Worm (Caenorhabditis elegans): ENCODE data around the gene div-1.

The div-1 gene

ce11 chrIII:10214540-10214979 is 33.8 kb downstream of the div-1 start (continued):
- TF ChIP-seq fkh-3 (tag; optimal IDR thresholded peaks at IDR 0.05) (peak; percentile 51), mel-28 (tag; optimal IDR thresholded peaks at IDR 0.05; ENCODE audit: borderline replicate concordance) (peak; percentile 0), dox-1 (GFP tag; IDR thresholded peaks at IDR 0.05) (peak; percentile 72), snpc-4 (GFP tag; optimal IDR thresholded peaks at IDR 0.05) (no peak), snpc-4 (tag; optimal IDR thresholded peaks at IDR 0.05) (peak in 3 of 4 experiments; percentile 1 to 54 (median 52)), nfya-2 (GFP tag; IDR thresholded peaks at IDR 0.05) (0 out of 2 replicates have a peak, but pooled peaks have one; percentile 26), ekl-4 (GFP tag; IDR thresholded peaks at IDR 0.05) (peak; percentile 82), athp-1 (tag; optimal IDR thresholded peaks at IDR 0.05) (peak; percentile 92), lin-26 (GFP tag; IDR thresholded peaks at IDR 0.05) (peak; percentile 70), B0261.1 (tag; optimal IDR thresholded peaks at IDR 0.05) (peak; percentile 11), nhr-120 (GFP tag; IDR thresholded peaks at IDR 0.05) (no peak), unc-130 (GFP tag; optimal IDR thresholded peaks at IDR 0.05) (peak; percentile 21), ama-1 (optimal IDR thresholded peaks at IDR 0.05) (peak; percentile 95), ama-1 (GFP tag; optimal IDR thresholded peaks at IDR 0.05) (peak; percentile 61 to 77), F55B11.4 (tag; optimal IDR thresholded peaks at IDR 0.05; ENCODE audit: borderline replicate concordance, insufficient read depth) (no peak), nhr-27 (tag; optimal IDR thresholded peaks at IDR 0.05) (no peak), F49E8.2 (tag; optimal IDR thresholded peaks at IDR 0.05; ENCODE audit: insufficient read depth) (no peak), K12H6.12 (tag; optimal IDR thresholded peaks at IDR 0.05) (no peak), lin-54 (GFP tag; optimal IDR thresholded peaks at IDR 0.05) (peak; percentile 73), pha-4 (tag; optimal IDR thresholded peaks at IDR 0.05) (no peak), T26A5.8 (tag; optimal IDR thresholded peaks at IDR 0.05) (peak; percentile 22), F57A8.1 (GFP tag; optimal IDR thresholded peaks at IDR 0.05) (peak; percentile 11), B0019.2 (GFP tag; conservative IDR thresholded peaks at IDR 0.05) (no peak), let-526 (GFP tag; IDR thresholded peaks at IDR 0.05) (peak; percentile 87), xnd-1 (tag; optimal IDR thresholded peaks at IDR 0.05) (no peak), lsy-27 (tag; optimal IDR thresholded peaks at IDR 0.05; ENCODE audit: borderline replicate concordance, insufficient read depth) (no peak), nhr-80 (tag; optimal IDR thresholded peaks at IDR 0.05) (peak; percentile 54), ztf-25 (GFP tag; IDR thresholded peaks at IDR 0.05) (no peak), lsl-1 (GFP tag; optimal IDR thresholded peaks at IDR 0.05) (peak; percentile 12), madf-6 (GFP tag; IDR thresholded peaks at IDR 0.05) (peak; percentile 68), mes-4 (tag; optimal IDR thresholded peaks at IDR 0.05) (no peak), snpc-1.1 (tag; optimal IDR thresholded peaks at IDR 0.05; ENCODE audit: insufficient read depth) (peak; percentile 45), akir-1 (GFP tag; optimal IDR thresholded peaks at IDR 0.05) (no peak), dpl-1 (GFP tag; optimal IDR thresholded peaks at IDR 0.05) (no peak), aptf-2 (GFP tag; conservative IDR thresholded peaks at IDR 0.05) (no peak), cebp-2 (GFP tag; IDR thresholded peaks at IDR 0.05) (peak; percentile 52; the same call in 1 of the 2 replicates), ceh-40 (GFP tag; IDR thresholded peaks at IDR 0.05) (0 out of 2 replicates have a peak, but pooled peaks have one; percentile 38), Y67H2A.10 (GFP tag; conservative IDR thresholded peaks at IDR 0.05) (no peak; the same call in 1 of the 2 replicates), F10E7.11 (tag; optimal IDR thresholded peaks at IDR 0.05) (peak; percentile 75), attf-3 (GFP tag; conservative IDR thresholded peaks at IDR 0.05) (0 out of 2 replicates have a peak, but pooled peaks have one; percentile 9), F57C9.4 (tag; optimal IDR thresholded peaks at IDR 0.05) (peak; percentile 25)

Measured in whole organism, young adult.